Fruit fly (Drosophila melanogaster) whole organism, embryonic: ENCODE results near the gene CG33110.

Experiments used
- Aef1 ChIP-seq: fragments of 200-800 bp; sonication (Bioruptor generic); IDR thresholded peaks from 3 replicates; pipeline ENCODE4 v1.3.6; 2022; ENCODE audit warnings: missing biosample characterization, missing genetic modification characterization
- Atf3 ChIP-seq: fragments of 200-800 bp; sonication (Bioruptor generic); optimal IDR thresholded peaks from 3 replicates; lab custom pipeline; 2016; ENCODE audit warnings: missing biosample characterization, missing genetic modification characterization
- CG11093 ChIP-seq: fragments of 200-800 bp; sonication (Bioruptor generic); IDR thresholded peaks from 3 replicates; pipeline ENCODE4 v1.3.6; 2022; ENCODE audit warnings: missing biosample characterization, missing genetic modification characterization
- CG11398 ChIP-seq: fragments of 200-800 bp; sonication (Bioruptor generic); optimal IDR thresholded peaks from 2 replicates; lab custom pipeline; 2016; ENCODE audit warnings: missing biosample characterization, missing genetic modification characterization
- CG12299 ChIP-seq: fragments of 200-800 bp; sonication (Bioruptor generic); optimal IDR thresholded peaks from 2 replicates; lab custom pipeline; 2018; ENCODE audit warnings: missing biosample characterization, mild to moderate bottlenecking, missing genetic modification characterization
- CG13123 ChIP-seq: fragments of 200-800 bp; sonication (Bioruptor generic); optimal IDR thresholded peaks from 2 replicates; lab custom pipeline; 2016; ENCODE audit warnings: missing biosample characterization, missing genetic modification characterization
- CG14441 ChIP-seq: fragments of 200-800 bp; sonication (Bioruptor generic); IDR thresholded peaks from 2 replicates; pipeline ENCODE4 v1.3.6; 2022; ENCODE audit warnings: missing biosample characterization, missing genetic modification characterization
- CG14710 ChIP-seq: fragments of 200-800 bp; sonication (Bioruptor generic); optimal IDR thresholded peaks from 3 replicates; lab custom pipeline; 2019; ENCODE audit warnings: missing biosample characterization, mild to moderate bottlenecking, missing genetic modification characterization, moderate library complexity
- CG15479 ChIP-seq: fragments of 200-800 bp; sonication (Bioruptor generic); optimal IDR thresholded peaks from 3 replicates; lab custom pipeline; 2019; ENCODE audit warnings: missing biosample characterization, mild to moderate bottlenecking, missing genetic modification characterization, moderate library complexity
- CG17361 ChIP-seq: fragments of 200-800 bp; sonication (Bioruptor generic); IDR thresholded peaks from 3 replicates; pipeline ENCODE4 v1.3.6; 2022; ENCODE audit warnings: missing biosample characterization, missing genetic modification characterization
- CG17385 ChIP-seq: fragments of 200-800 bp; sonication (Bioruptor generic); optimal IDR thresholded peaks from 3 replicates; lab custom pipeline; 2018; ENCODE audit warnings: missing biosample characterization, mild to moderate bottlenecking, missing genetic modification characterization
- CG17802 ChIP-seq: fragments of 200-800 bp; sonication (Bioruptor generic); optimal IDR thresholded peaks from 2 replicates; lab custom pipeline; 2018; ENCODE audit warnings: missing biosample characterization, mild to moderate bottlenecking, missing genetic modification characterization, moderate library complexity
- CG18262 ChIP-seq: fragments of 200-800 bp; optimal IDR thresholded peaks from 3 replicates; lab custom pipeline; 2019; ENCODE audit warnings: missing biosample characterization, mild to moderate bottlenecking, missing genetic modification characterization, moderate library complexity
- CG1832 ChIP-seq: fragments of 200-800 bp; sonication (Bioruptor generic); optimal IDR thresholded peaks from 2 replicates; lab custom pipeline; 2017; ENCODE audit warnings: missing biosample characterization, mild to moderate bottlenecking, missing genetic modification characterization, inconsistent platforms
- CG3163 ChIP-seq: fragments of 200-800 bp; sonication (Bioruptor generic); optimal IDR thresholded peaks from 3 replicates; lab custom pipeline; 2016; ENCODE audit warnings: missing biosample characterization, missing genetic modification characterization
- CG4707 ChIP-seq: fragments of 200-800 bp; sonication (Bioruptor generic); optimal IDR thresholded peaks from 2 replicates; lab custom pipeline; 2018; ENCODE audit warnings: missing biosample characterization, mild to moderate bottlenecking, missing genetic modification characterization, moderate library complexity
- CG6254 ChIP-seq: fragments of 200-800 bp; sonication (Bioruptor generic); optimal IDR thresholded peaks from 3 replicates; lab custom pipeline; 2017; ENCODE audit warnings: mild to moderate bottlenecking, missing biosample characterization, missing genetic modification reagents, missing genetic modification characterization
- CG8359 ChIP-seq: fragments of 200-800 bp; sonication (Bioruptor generic); optimal IDR thresholded peaks from 2 replicates; lab custom pipeline; 2017; ENCODE audit warnings: missing biosample characterization, mild to moderate bottlenecking, missing genetic modification characterization, borderline replicate concordance
- CkIIα-i1 ChIP-seq: fragments of 200-800 bp; sonication (Bioruptor generic); IDR thresholded peaks from 2 replicates; pipeline ENCODE4 v1.3.6; 2022; ENCODE audit warnings: missing biosample characterization, missing genetic modification characterization
- CoRest ChIP-seq: fragments of 200-800 bp; sonication (Bioruptor generic); optimal IDR thresholded peaks from 3 replicates; lab custom pipeline; 2018; ENCODE audit warnings: missing biosample characterization, mild to moderate bottlenecking, missing genetic modification characterization, moderate library complexity
- Dek ChIP-seq: fragments of 200-800 bp; sonication (Bioruptor generic); optimal IDR thresholded peaks from 3 replicates; lab custom pipeline; 2019; ENCODE audit warnings: missing biosample characterization, mild to moderate bottlenecking, missing genetic modification characterization, moderate library complexity
- Dip3 ChIP-seq: fragments of 200-800 bp; sonication (Bioruptor generic); optimal IDR thresholded peaks from 3 replicates; lab custom pipeline; 2016; ENCODE audit warnings: missing biosample characterization, missing genetic modification characterization
- ERR ChIP-seq: fragments of 200-800 bp; sonication (Bioruptor generic); optimal IDR thresholded peaks from 2 replicates; lab custom pipeline; 2016; ENCODE audit warnings: missing biosample characterization, missing genetic modification characterization
- Hr78 ChIP-seq, 2 experiments: fragments of 200-800 bp in 1 of 2; fragments of >200 bp in 1 of 2; sonication (Bioruptor generic) in 1 of 2; optimal IDR thresholded peaks; 2 replicates each; lab custom pipeline; 2017 to 2019; ENCODE audit warnings: missing biosample characterization in 2 of 2, missing genetic modification characterization in 2 of 2, mild to moderate bottlenecking in 1 of 2, moderate library complexity in 1 of 2
- Max ChIP-seq: fragments of 200-800 bp; sonication (Bioruptor generic); optimal IDR thresholded peaks from 2 replicates; lab custom pipeline; 2016; ENCODE audit warnings: missing biosample characterization, mild to moderate bottlenecking, missing genetic modification characterization
- NC2α ChIP-seq: fragments of 200-800 bp; sonication (Bioruptor generic); optimal IDR thresholded peaks from 2 replicates; lab custom pipeline; 2016; ENCODE audit warnings: missing biosample characterization, missing genetic modification characterization
- NFAT ChIP-seq: fragments of 200-800 bp; sonication (Bioruptor generic); IDR thresholded peaks from 2 replicates; pipeline ENCODE4 v1.3.6; 2022; ENCODE audit warnings: missing biosample characterization, missing genetic modification characterization
- NfI ChIP-seq: fragments of 200-800 bp; sonication (Bioruptor generic); optimal IDR thresholded peaks from 3 replicates; lab custom pipeline; 2018; ENCODE audit warnings: missing biosample characterization, mild to moderate bottlenecking, missing genetic modification characterization, moderate library complexity
- PHDP ChIP-seq: fragments of 200-800 bp; sonication (Bioruptor generic); optimal IDR thresholded peaks from 3 replicates; lab custom pipeline; 2018; ENCODE audit warnings: missing biosample characterization, mild to moderate bottlenecking, missing genetic modification characterization, moderate library complexity
- Six4 ChIP-seq: fragments of 200-800 bp; sonication (Bioruptor generic); optimal IDR thresholded peaks from 2 replicates; lab custom pipeline; 2016; ENCODE audit warnings: missing biosample characterization, missing genetic modification characterization
- Xrp1 ChIP-seq: fragments of 200-800 bp; sonication (Bioruptor generic); IDR thresholded peaks from 2 replicates; pipeline ENCODE4 v1.3.6; 2022; ENCODE audit warnings: missing biosample characterization, missing genetic modification characterization
- bcd ChIP-seq: fragments of 200-800 bp; sonication (Bioruptor generic); optimal IDR thresholded peaks from 2 replicates; lab custom pipeline; 2017; ENCODE audit warnings: missing biosample characterization, mild to moderate bottlenecking, missing genetic modification characterization
- br ChIP-seq: fragments of >200 bp; optimal IDR thresholded peaks from 2 replicates; lab custom pipeline; 2017
- crol ChIP-seq: fragments of 200-800 bp; sonication (Bioruptor generic); IDR thresholded peaks from 2 replicates; pipeline ENCODE4 v1.3.6; 2022; ENCODE audit warnings: missing biosample characterization, missing genetic modification characterization
- danr ChIP-seq: fragments of 200-800 bp; sonication (Bioruptor generic); IDR thresholded peaks from 2 replicates; pipeline ENCODE4 v1.3.6; 2022; ENCODE audit warnings: missing biosample characterization, missing genetic modification characterization
- disco-r ChIP-seq: fragments of 200-800 bp; sonication (Bioruptor generic); optimal IDR thresholded peaks from 2 replicates; lab custom pipeline; 2016; ENCODE audit warnings: missing biosample characterization, missing genetic modification characterization
- emc ChIP-seq: fragments of 200-800 bp; sonication (Bioruptor generic); optimal IDR thresholded peaks from 2 replicates; lab custom pipeline; 2016; ENCODE audit warnings: missing biosample characterization, missing genetic modification characterization
- gfzf ChIP-seq: fragments of 200-800 bp; sonication (Bioruptor generic); optimal IDR thresholded peaks from 2 replicates; lab custom pipeline; 2016; ENCODE audit warnings: missing biosample characterization, mild to moderate bottlenecking, missing genetic modification characterization, moderate library complexity
- grau ChIP-seq: fragments of 200-800 bp; optimal IDR thresholded peaks from 3 replicates; lab custom pipeline; 2019; ENCODE audit warnings: missing biosample characterization, mild to moderate bottlenecking, missing genetic modification characterization, moderate library complexity
- grn ChIP-seq: fragments of 200-800 bp; sonication (Bioruptor generic); optimal IDR thresholded peaks from 3 replicates; lab custom pipeline; 2017; ENCODE audit warnings: missing biosample characterization, missing genetic modification characterization
- mam ChIP-seq: fragments of 200-800 bp; sonication (Bioruptor generic); optimal IDR thresholded peaks from 3 replicates; lab custom pipeline; 2016; ENCODE audit warnings: missing biosample characterization, missing genetic modification characterization
- nom ChIP-seq: fragments of 200-800 bp; sonication (Bioruptor generic); optimal IDR thresholded peaks from 2 replicates; lab custom pipeline; 2017; ENCODE audit warnings: missing biosample characterization, missing genetic modification characterization, mild to moderate bottlenecking, moderate library complexity, missing genetic modification reagents
- oc ChIP-seq: fragments of 200-800 bp; sonication (Bioruptor generic); optimal IDR thresholded peaks from 2 replicates; lab custom pipeline; 2018; ENCODE audit warnings: missing biosample characterization, mild to moderate bottlenecking, missing genetic modification characterization, moderate library complexity
- rib ChIP-seq: fragments of 200-800 bp; sonication (Bioruptor generic); IDR thresholded peaks from 2 replicates; pipeline ENCODE4 v1.3.6; 2022; ENCODE audit warnings: missing biosample characterization, missing genetic modification characterization
- sqz ChIP-seq: fragments of 200-800 bp; sonication (Bioruptor generic); optimal IDR thresholded peaks from 3 replicates; lab custom pipeline; 2018; ENCODE audit warnings: missing biosample characterization, mild to moderate bottlenecking, missing genetic modification characterization
- sr ChIP-seq: fragments of 200-800 bp; sonication (Bioruptor generic); IDR thresholded peaks from 3 replicates; pipeline ENCODE4 v1.3.6; 2022; ENCODE audit warnings: missing biosample characterization, missing genetic modification characterization
- tna ChIP-seq: fragments of 200-800 bp; sonication (Bioruptor generic); IDR thresholded peaks from 2 replicates; pipeline ENCODE4 v1.3.6; 2022; ENCODE audit warnings: missing biosample characterization, missing genetic modification characterization; ENCODE audit not compliant: partially characterized antibody
- zen ChIP-seq: fragments of 200-800 bp; sonication (Bioruptor generic); optimal IDR thresholded peaks from 3 replicates; lab custom pipeline; 2018; ENCODE audit warnings: missing biosample characterization, mild to moderate bottlenecking, missing genetic modification characterization, moderate library complexity
- zfh1 ChIP-seq: fragments of 200-800 bp; sonication (Bioruptor generic); IDR thresholded peaks from 3 replicates; pipeline ENCODE4 v1.3.6; 2022; ENCODE audit warnings: missing biosample characterization, missing genetic modification characterization

Gene CG33110

DNA sequence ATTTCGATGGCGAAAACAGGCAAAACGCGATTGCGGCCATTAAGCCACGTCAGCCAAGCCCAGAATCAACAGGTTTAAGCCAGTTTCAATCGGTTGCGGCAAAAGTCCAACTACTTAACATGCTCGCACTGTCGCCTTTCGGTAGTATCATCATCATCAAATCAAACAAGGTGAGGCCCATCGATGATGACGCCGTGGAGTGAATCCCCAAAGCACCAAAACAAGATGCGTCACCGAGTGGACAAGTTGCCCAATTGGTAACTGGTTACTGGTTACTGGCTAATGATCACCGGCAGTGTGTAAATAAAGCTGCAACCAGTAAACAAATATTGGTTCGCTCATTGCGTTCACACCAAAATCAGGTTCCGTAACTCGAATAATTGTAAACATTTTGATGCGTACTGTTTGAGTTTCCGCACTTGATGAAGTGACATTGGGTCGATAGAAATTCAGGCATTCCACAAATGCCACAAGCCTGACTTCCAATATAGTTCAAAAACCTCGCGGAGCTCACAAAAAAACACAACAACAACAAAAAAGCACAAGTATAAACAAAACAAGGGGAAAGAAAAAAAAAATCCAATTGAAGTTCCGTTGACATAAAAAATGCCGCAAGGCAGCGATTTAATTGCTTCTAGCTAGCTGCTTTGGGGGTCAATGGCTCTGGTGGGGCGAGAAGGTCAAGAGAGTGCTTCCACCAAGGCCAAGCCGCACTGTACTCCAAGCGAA, 45.5 kb upstream of the CG33110 start (continued):
- TF ChIP-seq tna (no peak), NFAT (GFP tag; lab: Robert Waterston, UW) (no peak), grn (GFP tag; lab: Kevin White, UChicago) (peak; percentile 65), Max (GFP tag; lab: Kevin White, UChicago) (peak; percentile 21), Hr78 (GFP tag; optimal IDR thresholded peaks at IDR 0.05; lab: Kevin White, UChicago) (peak in 1 of 2 experiments; percentile 92), Xrp1 (GFP tag; lab: Robert Waterston, UW) (peak; percentile 43), CG14441 (GFP tag; lab: Robert Waterston, UW) (peak; percentile 11; the same call in 1 of the 2 replicates), CG1832 (no peak), CG11093 (GFP tag; lab: Robert Waterston, UW) (no peak), disco-r (GFP tag; lab: Kevin White, UChicago) (no peak), PHDP (tag; lab: Kevin White, UChicago) (peak; percentile 71), sr (GFP tag; lab: Robert Waterston, UW) (no peak), zen (tag; lab: Kevin White, UChicago) (no peak), ERR (GFP tag; lab: Kevin White, UChicago) (peak; percentile 45), CG17802 (no peak), CG17361 (0 out of 3 replicates have a peak, but pooled peaks have one; percentile 9), CG11398 (GFP tag; lab: Kevin White, UChicago) (peak; percentile 57), CG15479 (GFP tag; lab: Kevin White, UChicago) (no peak), NC2α (GFP tag; lab: Kevin White, UChicago) (peak; percentile 25), CG12299 (tag; lab: Kevin White, UChicago) (peak; percentile 79), crol (GFP tag; lab: Robert Waterston, UW) (no peak), mam (GFP tag; lab: Kevin White, UChicago) (no peak), NfI (GFP tag; lab: Kevin White, UChicago) (peak; percentile 48), CG4707 (GFP tag; lab: Kevin White, UChicago) (peak; percentile 75), danr (peak; percentile 35; the same call in 1 of the 2 replicates), CG6254 (GFP tag; lab: Kevin White, UChicago) (peak; percentile 53), CkIIα-i1 (no peak), CoRest (tag; lab: Kevin White, UChicago) (peak; percentile 28), grau (tag; lab: Kevin White, UChicago) (peak; percentile 45), Atf3 (GFP tag; lab: Kevin White, UChicago) (peak; percentile 56), br (lab: Kevin White, UChicago) (no peak), rib (GFP tag; lab: Robert Waterston, UW) (no peak), zfh1 (GFP tag; lab: Robert Waterston, UW) (peak; percentile 41; the same call in 2 of the 3 replicates), gfzf (GFP tag; lab: Kevin White, UChicago) (no peak), CG8359 (GFP tag; lab: Kevin White, UChicago) (peak; percentile 25), CG17385 (GFP tag; lab: Kevin White, UChicago) (peak; percentile 59), bcd (GFP tag; lab: Kevin White, UChicago) (no peak), Six4 (GFP tag; lab: Kevin White, UChicago) (no peak), CG3163 (GFP tag; lab: Kevin White, UChicago) (peak; percentile 4), CG14710 (tag; lab: Kevin White, UChicago) (peak; percentile 44), nom (GFP tag; lab: Kevin White, UChicago) (no peak), oc (tag; lab: Kevin White, UChicago) (peak; percentile 57), CG18262 (tag; lab: Kevin White, UChicago) (peak; percentile 42), CG13123 (peak; percentile 67), sqz (GFP tag; lab: Kevin White, UChicago) (peak; percentile 86), Aef1 (GFP tag; lab: Robert Waterston, UW) (no peak), Dip3 (no peak), emc (GFP tag; lab: Kevin White, UChicago) (no peak), Dek (tag; lab: Kevin White, UChicago) (no peak)
